Fruit fly (Drosophila melanogaster): Measurements from ENCODE around the gene primo-1.

dm6 chr3R:13672898-13673297 lies 38.7 kb downstream of the primo-1 start:
- TF ChIP-seq CG12768 (GFP tag; optimal IDR thresholded peaks at IDR 0.05) (no peak), CG1620 (GFP tag; optimal IDR thresholded peaks at IDR 0.05) (no peak), cnc (optimal IDR thresholded peaks at IDR 0.05) (no peak), Hr96 (GFP tag; optimal IDR thresholded peaks at IDR 0.05) (no peak)

Measured in whole organism, adult.